Fruit fly (Drosophila melanogaster): ENCODE data around the gene RpL17.

RpL17 gene

dm6 chrX:6702028-6702433 lies 42.0 kb downstream of the RpL17 start (continued):
- TF ChIP-seq CG31441 (GFP tag; IDR thresholded peaks at IDR 0.05) (peak; percentile 68), Mrtf (GFP tag; IDR thresholded peaks at IDR 0.05) (no peak), CG17186 (GFP tag; optimal IDR thresholded peaks at IDR 0.05) (peak; percentile 5), CG6175 (GFP tag; IDR thresholded peaks at IDR 0.05) (no peak), CG9215 (GFP tag; IDR thresholded peaks at IDR 0.05) (no peak), fd64A (GFP tag; optimal IDR thresholded peaks at IDR 0.05) (peak; percentile 1), CG7928 (GFP tag; optimal IDR thresholded peaks at IDR 0.05) (no peak), Nf-YB (GFP tag; optimal IDR thresholded peaks at IDR 0.05) (peak; percentile 32), Ada2b (GFP tag; IDR thresholded peaks at IDR 0.05) (no peak), CG3838 (GFP tag; optimal IDR thresholded peaks at IDR 0.05) (peak; percentile 18), Neu2 (GFP tag; optimal IDR thresholded peaks at IDR 0.05; ENCODE audit: borderline replicate concordance) (no peak), lab (GFP tag; optimal IDR thresholded peaks at IDR 0.05) (peak; percentile 56), Nf-YA (GFP tag; IDR thresholded peaks at IDR 0.05) (peak; percentile 47; the same call in 1 of the 2 replicates), CG17802 (tag; optimal IDR thresholded peaks at IDR 0.05) (peak; percentile 23), Usf (GFP tag; optimal IDR thresholded peaks at IDR 0.05) (no peak), CG18619 (GFP tag; optimal IDR thresholded peaks at IDR 0.05) (peak; percentile 55), gro (GFP tag; optimal IDR thresholded peaks at IDR 0.05) (no peak), CG13775 (GFP tag; optimal IDR thresholded peaks at IDR 0.05) (peak; percentile 52), Hmr (GFP tag; optimal IDR thresholded peaks at IDR 0.05) (peak; percentile 16), CG43689 (GFP tag; IDR thresholded peaks at IDR 0.05) (0 out of 2 replicates have a peak, but pooled peaks have one; percentile 15), CHES-1-like (GFP tag; optimal IDR thresholded peaks at IDR 0.05) (peak; percentile 16), CG30431 (GFP tag; optimal IDR thresholded peaks at IDR 0.05) (peak; percentile 43), Gug (GFP tag; IDR thresholded peaks at IDR 0.05) (peak; percentile 45; the same call in 2 of the 4 replicates), dan (GFP tag; IDR thresholded peaks at IDR 0.05) (0 out of 2 replicates have a peak, but pooled peaks have one; percentile 50), CkIIα-i1 (GFP tag; IDR thresholded peaks at IDR 0.05) (no peak), Abd-B (GFP tag; optimal IDR thresholded peaks at IDR 0.05) (peak; percentile 61), Dref (GFP tag; IDR thresholded peaks at IDR 0.05) (no peak), peb (GFP tag; IDR thresholded peaks at IDR 0.05) (peak; percentile 25; the same call in 1 of the 2 replicates), Dek (tag; optimal IDR thresholded peaks at IDR 0.05) (no peak), CG17359 (tag; optimal IDR thresholded peaks at IDR 0.05) (peak; percentile 81), al (GFP tag; IDR thresholded peaks at IDR 0.05) (no peak), crol (GFP tag; IDR thresholded peaks at IDR 0.05) (no peak), CG15073 (GFP tag; optimal IDR thresholded peaks at IDR 0.05) (no peak), E2f1 (GFP tag; IDR thresholded peaks at IDR 0.05) (0 out of 2 replicates have a peak, but pooled peaks have one; percentile 32), CG11695 (GFP tag; IDR thresholded peaks at IDR 0.05) (peak; percentile 77), Dbx (GFP tag; IDR thresholded peaks at IDR 0.05) (no peak), HLH54F (GFP tag; optimal IDR thresholded peaks at IDR 0.05) (no peak), hkb (optimal IDR thresholded peaks at IDR 0.05) (no peak), hkb (GFP tag; IDR thresholded peaks at IDR 0.05) (peak; percentile 78), NfI (GFP tag; optimal IDR thresholded peaks at IDR 0.05) (peak; percentile 44), CG4424 (GFP tag; optimal IDR thresholded peaks at IDR 0.05) (peak; percentile 72), Dfd (GFP tag; optimal IDR thresholded peaks at IDR 0.05) (no peak), Antp (GFP tag; optimal IDR thresholded peaks at IDR 0.05) (peak; percentile 27), hb (GFP tag; IDR thresholded peaks at IDR 0.05; ENCODE audit: partially characterized antibody) (no peak), CG31224 (GFP tag; IDR thresholded peaks at IDR 0.05) (no peak), CG15514 (GFP tag; optimal IDR thresholded peaks at IDR 0.05) (peak; percentile 17), gsb-n (tag; optimal IDR thresholded peaks at IDR 0.05) (peak; percentile 68), CG2889 (GFP tag; IDR thresholded peaks at IDR 0.05) (no peak), HHEX (GFP tag; optimal IDR thresholded peaks at IDR 0.05) (peak; percentile 37), lov (optimal IDR thresholded peaks at IDR 0.05) (no peak), lov (GFP tag; IDR thresholded peaks at IDR 0.05) (0 out of 3 replicates have a peak, but pooled peaks have one; percentile 15), CG6689 (GFP tag; IDR thresholded peaks at IDR 0.05) (peak; percentile 79)

All from whole organism, embryonic.